Worm (Caenorhabditis elegans) whole organism, late embryonic: ENCODE results near the gene gpa-7.

ENCODE experiments used
- K09A11.1 ChIP-seq: sonication (generic microtip); optimal IDR thresholded peaks from 2 replicates; lab custom pipeline; 2017; ENCODE audit warnings: antibody characterized with exemption, mild to moderate bottlenecking, missing genetic modification characterization, missing compliant biosample characterization; ENCODE audit not compliant: insufficient read depth
- ama-1 ChIP-seq: fragments of 150-350 bp; optimal IDR thresholded peaks from 2 replicates; lab custom pipeline; 2014
- fkh-10 ChIP-seq: fragments of 150-350 bp; optimal IDR thresholded peaks from 2 replicates; lab custom pipeline; 2014; ENCODE audit warnings: missing biosample characterization, missing genetic modification reagents, missing genetic modification characterization
- fkh-6 ChIP-seq: sonication (generic microtip); optimal IDR thresholded peaks from 2 replicates; lab custom pipeline; 2016; ENCODE audit warnings: missing genetic modification characterization, missing compliant biosample characterization
- lim-6 ChIP-seq: sonication (generic microtip); optimal IDR thresholded peaks from 2 replicates; lab custom pipeline; 2016; ENCODE audit warnings: missing genetic modification characterization, missing compliant biosample characterization
- nfya-1 ChIP-seq: sonication (generic microtip); optimal IDR thresholded peaks from 2 replicates; lab custom pipeline; 2017; ENCODE audit warnings: missing genetic modification characterization, mild to moderate bottlenecking, missing compliant biosample characterization, antibody characterized with exemption, moderate library complexity
- nhr-11 ChIP-seq: fragments of 150-350 bp; optimal IDR thresholded peaks from 2 replicates; lab custom pipeline; 2014; ENCODE audit warnings: missing biosample characterization, missing genetic modification characterization
- pag-3 ChIP-seq: sonication (generic microtip); optimal IDR thresholded peaks from 2 replicates; lab custom pipeline; 2016; ENCODE audit warnings: missing compliant biosample characterization, missing genetic modification characterization, borderline replicate concordance
- pat-9 ChIP-seq: fragments of 200-800 bp; sonication (Bioruptor generic); optimal IDR thresholded peaks from 2 replicates; lab custom pipeline; 2018; ENCODE audit warnings: mild to moderate bottlenecking, missing genetic modification characterization, moderate library complexity, missing compliant biosample characterization
- pqm-1 ChIP-seq: sonication (generic microtip); optimal IDR thresholded peaks from 2 replicates; lab custom pipeline; 2016; ENCODE audit warnings: missing genetic modification characterization, missing compliant biosample characterization
- sdc-2 ChIP-seq: sonication (generic microtip); optimal IDR thresholded peaks from 2 replicates; lab custom pipeline; 2016; ENCODE audit warnings: missing genotype, missing genetic modification characterization, missing compliant biosample characterization
- sox-4 ChIP-seq: sonication (generic microtip); optimal IDR thresholded peaks from 2 replicates; lab custom pipeline; 2017; ENCODE audit warnings: mild to moderate bottlenecking, missing genetic modification characterization, inconsistent platforms, missing compliant biosample characterization
- tbx-2 ChIP-seq: sonication (generic microtip); optimal IDR thresholded peaks from 2 replicates; lab custom pipeline; 2016; ENCODE audit warnings: missing genetic modification characterization, missing compliant biosample characterization

DNA sequence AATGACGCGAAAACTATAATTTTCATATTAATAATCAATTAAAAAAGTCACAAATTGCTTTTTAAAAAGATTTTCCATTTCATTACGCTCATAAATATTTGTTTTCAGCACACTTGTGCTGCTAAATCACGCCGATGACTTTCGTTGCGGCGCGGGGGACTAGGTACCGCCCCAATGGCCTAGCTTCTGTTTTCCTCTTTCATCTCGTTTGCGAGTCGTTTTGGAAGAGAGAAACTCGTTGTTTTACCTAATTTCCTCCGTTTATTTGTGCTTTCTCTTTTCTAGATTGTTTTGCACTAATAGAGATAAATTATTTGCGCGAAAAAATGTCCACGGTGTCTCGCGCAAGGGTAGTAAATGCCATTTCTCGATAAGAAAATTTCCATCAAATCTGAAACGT, 22.8 kb upstream of the gpa-7 start:
- no peak for TF ChIP-seq fkh-10 (GFP tag; lab: Kevin White, UChicago)
- TF ChIP-seq pat-9: no peak
- TF ChIP-seq lim-6 (tag; lab: Kevin White, UChicago): no peak
- no peak for TF ChIP-seq K09A11.1 (tag; lab: Kevin White, UChicago)
- TF ChIP-seq pqm-1 (tag; lab: Kevin White, UChicago): no peak
- TF ChIP-seq tbx-2: no peak
- no peak for TF ChIP-seq sdc-2 (tag; lab: Kevin White, UChicago)
- no peak for TF ChIP-seq fkh-6 (tag; lab: Kevin White, UChicago)
- TF ChIP-seq sox-4: no peak
- no peak for TF ChIP-seq nfya-1
- TF ChIP-seq ama-1: no peak
- no peak for TF ChIP-seq pag-3 (tag; lab: Kevin White, UChicago)
- TF ChIP-seq nhr-11: no peak
